Worm (Caenorhabditis elegans) whole organism, L2 larva: ENCODE results near the gene C17G1.2.

ENCODE experiments used
- snpc-4 ChIP-seq: fragments of 150-350 bp; optimal IDR thresholded peaks from 2 replicates; lab custom pipeline; 2014; ENCODE audit warnings: missing biosample characterization, missing genetic modification characterization
- zag-1 ChIP-seq: fragments of 150-350 bp; optimal IDR thresholded peaks from 2 replicates; lab custom pipeline; 2014; ENCODE audit warnings: missing biosample characterization, missing genetic modification characterization

DNA sequence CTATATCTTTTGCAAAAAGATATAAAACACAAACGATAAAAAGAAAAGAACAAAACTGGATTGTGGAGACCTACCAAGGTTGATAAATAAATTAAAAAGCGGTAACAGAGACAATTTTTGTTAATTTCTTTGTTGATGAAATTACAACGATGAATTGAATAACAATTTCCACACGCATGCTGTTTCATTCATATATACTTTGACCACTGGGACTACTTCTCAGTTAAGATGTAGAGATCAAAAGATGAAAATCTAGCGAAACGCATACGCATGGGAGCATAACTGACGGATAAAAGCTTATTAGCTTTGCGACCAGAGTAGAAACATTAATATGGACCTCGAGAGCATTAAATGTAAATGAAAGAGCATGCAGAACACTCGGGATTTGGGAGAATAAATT, 34.7 kb downstream of the C17G1.2 start:
- TF ChIP-seq snpc-4 (tag; lab: Kevin White, UChicago), result no peak
- no peak for TF ChIP-seq zag-1
